Fruit fly (Drosophila melanogaster) whole organism: ENCODE measurements around the gene CG3176.

ENCODE experiments used
- CG8478 ChIP-seq: fragments of >200 bp; optimal IDR thresholded peaks from 2 replicates; lab custom pipeline; 2018; ENCODE audit warnings: inconsistent platforms
- Dll ChIP-seq: fragments of >200 bp; optimal IDR thresholded peaks from 2 replicates; lab custom pipeline; 2017

dm6 chrX:492701-493299 lies 11.1 kb downstream of the CG3176 start:
- TF ChIP-seq Dll (lab: Kevin White, UChicago): no peak
- TF ChIP-seq CG8478 (lab: Kevin White, UChicago): no peak
